Fruit fly (Drosophila melanogaster): ENCODE results near the gene chif.
A peak's percentile ranks its signal among the peaks of the same experiment; 100 is the strongest.

The chif gene

DNA sequence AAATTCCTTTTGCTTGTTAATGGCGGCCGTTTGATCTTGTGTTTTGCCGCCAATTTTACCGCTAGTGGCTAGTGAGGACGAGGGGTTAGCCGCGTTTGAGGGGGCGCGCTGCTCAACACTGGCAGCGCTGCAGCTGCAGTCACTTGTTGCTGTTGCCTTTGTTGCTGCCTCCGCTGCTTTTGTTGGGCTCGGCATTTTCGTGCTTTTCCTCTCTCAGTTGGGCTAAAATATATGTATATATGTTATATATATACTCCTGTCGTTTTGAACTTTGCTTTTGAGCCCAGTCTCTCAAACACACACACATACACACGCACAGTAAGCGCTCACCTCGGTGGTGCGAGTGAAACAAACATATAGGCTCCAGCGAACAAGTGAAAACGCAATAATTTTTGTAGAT is 27.6 kb downstream of the chif start:
- no peak for TF ChIP-seq br (GFP tag; optimal IDR thresholded peaks at IDR 0.05)
- no peak for TF ChIP-seq Sp1 (GFP tag; optimal IDR thresholded peaks at IDR 0.05)
- no peak for TF ChIP-seq sv (GFP tag; optimal IDR thresholded peaks at IDR 0.05)
- no peak for TF ChIP-seq dsf (GFP tag; optimal IDR thresholded peaks at IDR 0.05; ENCODE audit: borderline replicate concordance)
- peak; percentile 20 for TF ChIP-seq Hnf4 (GFP tag; optimal IDR thresholded peaks at IDR 0.05)
- TF ChIP-seq Dif (GFP tag; optimal IDR thresholded peaks at IDR 0.05; ENCODE audit: partially characterized antibody): no peak
- TF ChIP-seq CG32264 (GFP tag; optimal IDR thresholded peaks at IDR 0.05): no peak
- no peak for TF ChIP-seq usp (GFP tag; optimal IDR thresholded peaks at IDR 0.05)
- no peak for TF ChIP-seq pan (optimal IDR thresholded peaks at IDR 0.05)
- no peak for TF ChIP-seq Vsx2 (GFP tag; optimal IDR thresholded peaks at IDR 0.05; ENCODE audit: partially characterized antibody)
- no peak for TF ChIP-seq Dfd (GFP tag; optimal IDR thresholded peaks at IDR 0.05)
- no peak for TF ChIP-seq Myc (optimal IDR thresholded peaks at IDR 0.05)
- no peak for TF ChIP-seq h (GFP tag; optimal IDR thresholded peaks at IDR 0.05)
- TF ChIP-seq dmrt93B (GFP tag; optimal IDR thresholded peaks at IDR 0.05): no peak
- no peak for TF ChIP-seq Hr83 (GFP tag; optimal IDR thresholded peaks at IDR 0.05; ENCODE audit: poor library complexity, severe bottlenecking)
- TF ChIP-seq psq (GFP tag; optimal IDR thresholded peaks at IDR 0.05): no peak
- no peak for TF ChIP-seq Mio (GFP tag; optimal IDR thresholded peaks at IDR 0.05)
- no peak for TF ChIP-seq Rel (GFP tag; optimal IDR thresholded peaks at IDR 0.05)
- peak; percentile 60 for TF ChIP-seq Rel (tag; optimal IDR thresholded peaks at IDR 0.05)
- TF ChIP-seq sage (GFP tag; optimal IDR thresholded peaks at IDR 0.05): peak; percentile 74
- TF ChIP-seq Jra (GFP tag; optimal IDR thresholded peaks at IDR 0.05): no peak
- no peak for TF ChIP-seq foxo (GFP tag; optimal IDR thresholded peaks at IDR 0.05)
- TF ChIP-seq Hr78 (GFP tag; optimal IDR thresholded peaks at IDR 0.05): no peak
- TF ChIP-seq woc (GFP tag; optimal IDR thresholded peaks at IDR 0.05): no peak
- peak; percentile 7 for TF ChIP-seq brk (GFP tag; optimal IDR thresholded peaks at IDR 0.05)
- TF ChIP-seq GATAd (GFP tag; optimal IDR thresholded peaks at IDR 0.05): no peak
- peak; percentile 28 for TF ChIP-seq rgr (GFP tag; optimal IDR thresholded peaks at IDR 0.05)
- no peak for TF ChIP-seq CrebA (GFP tag; optimal IDR thresholded peaks at IDR 0.05; ENCODE audit: borderline replicate concordance)
- TF ChIP-seq CG9705 (GFP tag; optimal IDR thresholded peaks at IDR 0.05): no peak
- no peak for TF ChIP-seq Abd-B (GFP tag; optimal IDR thresholded peaks at IDR 0.05)
- TF ChIP-seq lola (GFP tag; optimal IDR thresholded peaks at IDR 0.05): no peak
- no peak for TF ChIP-seq jim (GFP tag; optimal IDR thresholded peaks at IDR 0.05)
- TF ChIP-seq tai (GFP tag; optimal IDR thresholded peaks at IDR 0.05): no peak
- no peak for TF ChIP-seq fru (GFP tag; optimal IDR thresholded peaks at IDR 0.05)
- no peak for TF ChIP-seq dl (GFP tag; optimal IDR thresholded peaks at IDR 0.05; ENCODE audit: insufficient read depth in 1 of 2, partially characterized antibody in 2 of 2)
- no peak for TF ChIP-seq ey (GFP tag; optimal IDR thresholded peaks at IDR 0.05)
- TF ChIP-seq HLH106 (tag; optimal IDR thresholded peaks at IDR 0.05): no peak
- no peak for TF ChIP-seq OdsH (GFP tag; optimal IDR thresholded peaks at IDR 0.05)
- no peak for TF ChIP-seq N (GFP tag; optimal IDR thresholded peaks at IDR 0.05)

DNA sequence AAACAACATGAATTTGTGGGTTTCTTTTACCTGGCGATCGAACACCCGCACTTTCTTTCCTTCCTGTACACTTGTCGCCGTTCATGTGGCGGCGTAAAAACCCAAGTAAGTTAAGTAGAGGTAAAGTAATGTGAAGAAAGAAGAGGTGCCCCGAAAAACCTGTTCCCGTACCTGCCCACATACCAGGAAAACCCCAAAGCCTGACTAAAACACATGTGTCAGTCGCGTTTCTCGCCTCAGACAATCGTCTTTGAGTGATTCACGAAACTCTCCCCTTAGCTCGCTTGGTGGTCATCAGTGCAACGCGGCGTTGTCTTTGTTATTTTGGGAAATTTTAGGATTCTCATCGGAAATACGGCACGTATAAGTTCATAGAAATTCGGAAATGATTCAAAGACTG is 28.9 kb downstream of the chif start:
- TF ChIP-seq fru (GFP tag; optimal IDR thresholded peaks at IDR 0.05) (peak; percentile 48), Hr78 (GFP tag; optimal IDR thresholded peaks at IDR 0.05) (no peak), woc (GFP tag; optimal IDR thresholded peaks at IDR 0.05) (no peak), Mio (GFP tag; optimal IDR thresholded peaks at IDR 0.05) (no peak)

DNA sequence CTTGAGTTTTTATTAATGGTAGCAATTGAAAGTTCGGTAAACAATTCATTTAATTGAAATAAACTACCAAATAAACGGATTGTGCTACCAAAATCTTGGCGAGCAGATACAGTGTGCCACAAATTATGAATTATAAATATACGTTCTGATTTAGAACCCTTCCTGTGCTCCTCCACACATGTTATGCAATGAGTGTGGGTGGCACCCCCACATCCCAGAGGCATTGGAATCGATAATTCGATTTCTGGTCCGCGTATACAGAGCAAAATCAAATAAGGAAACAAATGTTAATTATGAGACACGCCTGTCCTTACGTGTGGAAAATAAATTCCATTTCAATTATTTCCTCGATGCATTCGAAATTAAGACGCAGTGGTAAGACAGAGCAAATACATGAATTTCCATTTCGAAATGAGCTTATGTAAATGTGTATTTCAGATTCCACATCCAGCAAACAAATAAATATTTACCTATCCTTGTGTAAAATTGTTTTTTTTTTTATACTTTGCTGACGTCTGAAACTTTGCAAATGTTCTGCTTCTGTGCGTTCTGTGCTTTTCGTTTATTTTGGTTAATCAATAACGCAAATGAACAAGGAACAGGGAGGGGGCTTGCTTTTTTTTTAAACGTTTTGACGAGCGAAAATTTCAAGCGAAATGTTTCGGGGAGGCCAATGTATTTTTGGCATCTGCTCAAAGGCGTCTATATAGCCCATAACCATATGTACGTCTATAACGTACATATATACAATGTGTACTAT is 30.4 kb downstream of the chif start:
- TF ChIP-seq fru (GFP tag; optimal IDR thresholded peaks at IDR 0.05) (no peak), Rel (GFP tag; optimal IDR thresholded peaks at IDR 0.05) (no peak), Rel (tag; optimal IDR thresholded peaks at IDR 0.05) (peak; percentile 10), jim (GFP tag; optimal IDR thresholded peaks at IDR 0.05) (no peak), Sp1 (GFP tag; optimal IDR thresholded peaks at IDR 0.05) (no peak), sv (GFP tag; optimal IDR thresholded peaks at IDR 0.05) (no peak), dmrt93B (GFP tag; optimal IDR thresholded peaks at IDR 0.05) (no peak), GATAd (GFP tag; optimal IDR thresholded peaks at IDR 0.05) (no peak), h (GFP tag; optimal IDR thresholded peaks at IDR 0.05) (no peak), rgr (GFP tag; optimal IDR thresholded peaks at IDR 0.05) (peak; percentile 36), usp (GFP tag; optimal IDR thresholded peaks at IDR 0.05) (no peak), CG9705 (GFP tag; optimal IDR thresholded peaks at IDR 0.05) (no peak), woc (GFP tag; optimal IDR thresholded peaks at IDR 0.05) (no peak), tai (GFP tag; optimal IDR thresholded peaks at IDR 0.05) (peak; percentile 23), lola (GFP tag; optimal IDR thresholded peaks at IDR 0.05) (no peak), psq (GFP tag; optimal IDR thresholded peaks at IDR 0.05) (no peak), Dif (GFP tag; optimal IDR thresholded peaks at IDR 0.05; ENCODE audit: partially characterized antibody) (no peak), CrebA (GFP tag; optimal IDR thresholded peaks at IDR 0.05; ENCODE audit: borderline replicate concordance) (no peak), Hnf4 (GFP tag; optimal IDR thresholded peaks at IDR 0.05) (no peak), pan (optimal IDR thresholded peaks at IDR 0.05) (no peak), Dfd (GFP tag; optimal IDR thresholded peaks at IDR 0.05) (no peak), CG32264 (GFP tag; optimal IDR thresholded peaks at IDR 0.05) (no peak), Mio (GFP tag; optimal IDR thresholded peaks at IDR 0.05) (no peak), Myc (optimal IDR thresholded peaks at IDR 0.05) (no peak), br (GFP tag; optimal IDR thresholded peaks at IDR 0.05) (peak; percentile 17), Abd-B (GFP tag; optimal IDR thresholded peaks at IDR 0.05) (no peak), OdsH (GFP tag; optimal IDR thresholded peaks at IDR 0.05) (no peak), brk (GFP tag; optimal IDR thresholded peaks at IDR 0.05) (no peak), Hr78 (GFP tag; optimal IDR thresholded peaks at IDR 0.05) (no peak), sage (GFP tag; optimal IDR thresholded peaks at IDR 0.05) (no peak), ey (GFP tag; optimal IDR thresholded peaks at IDR 0.05) (no peak), Vsx2 (GFP tag; optimal IDR thresholded peaks at IDR 0.05; ENCODE audit: partially characterized antibody) (no peak)

Measured in whole organism, wandering third instar larva.